Fruit fly (Drosophila melanogaster) whole organism, embryonic: ENCODE results near the gene CG15922.
A peak's percentile ranks its signal among the peaks of the same experiment; 100 is the strongest.

Source experiments
- Adf1 ChIP-seq: fragments of 200-800 bp; sonication (Bioruptor generic); IDR thresholded peaks from 2 replicates; pipeline ENCODE4 v1.3.6; 2022; ENCODE audit warnings: missing biosample characterization, missing genetic modification characterization
- CG10321 ChIP-seq: fragments of 200-800 bp; sonication (Bioruptor generic); IDR thresholded peaks from 2 replicates; pipeline ENCODE4 v1.3.6; 2022; ENCODE audit warnings: missing biosample characterization, missing genetic modification characterization
- CG10366 ChIP-seq: fragments of 200-800 bp; sonication (Bioruptor generic); IDR thresholded peaks from 2 replicates; pipeline ENCODE4 v1.3.6; 2022; ENCODE audit warnings: missing biosample characterization, missing genetic modification characterization
- CG10565 ChIP-seq: fragments of 200-800 bp; sonication (Bioruptor generic); optimal IDR thresholded peaks from 3 replicates; lab custom pipeline; 2016; ENCODE audit warnings: missing biosample characterization, mild to moderate bottlenecking, missing genetic modification characterization
- CG11504 ChIP-seq: fragments of 200-800 bp; sonication (Bioruptor generic); optimal IDR thresholded peaks from 3 replicates; lab custom pipeline; 2019; ENCODE audit warnings: missing biosample characterization, mild to moderate bottlenecking, missing genetic modification characterization, moderate library complexity
- CG11695 ChIP-seq: fragments of 200-800 bp; sonication (Bioruptor generic); IDR thresholded peaks from 3 replicates; pipeline ENCODE4 v1.3.6; 2022; ENCODE audit warnings: missing biosample characterization, missing genetic modification characterization
- CG12659 ChIP-seq: fragments of 200-800 bp; sonication (Bioruptor generic); optimal IDR thresholded peaks from 3 replicates; lab custom pipeline; 2017; ENCODE audit warnings: mild to moderate bottlenecking, missing biosample characterization, missing genetic modification reagents, missing genetic modification characterization
- CG12769 ChIP-seq: fragments of 200-800 bp; sonication (Bioruptor generic); optimal IDR thresholded peaks from 2 replicates; lab custom pipeline; 2019; ENCODE audit warnings: missing biosample characterization, mild to moderate bottlenecking, missing genetic modification characterization, moderate library complexity
- CG12942 ChIP-seq: fragments of 200-800 bp; sonication (Bioruptor generic); optimal IDR thresholded peaks from 3 replicates; lab custom pipeline; 2016; ENCODE audit warnings: missing biosample characterization, missing genetic modification characterization
- CG13424 ChIP-seq: fragments of 200-800 bp; sonication (Bioruptor generic); optimal IDR thresholded peaks from 2 replicates; lab custom pipeline; 2019; ENCODE audit warnings: missing biosample characterization, mild to moderate bottlenecking, missing genetic modification characterization, moderate library complexity
- CG14050 ChIP-seq: fragments of 200-800 bp; sonication (Bioruptor generic); IDR thresholded peaks from 3 replicates; pipeline ENCODE4 v1.3.6; 2022; ENCODE audit warnings: missing biosample characterization, missing genetic modification characterization
- CG15479 ChIP-seq: fragments of 200-800 bp; sonication (Bioruptor generic); optimal IDR thresholded peaks from 3 replicates; lab custom pipeline; 2019; ENCODE audit warnings: missing biosample characterization, mild to moderate bottlenecking, missing genetic modification characterization, moderate library complexity
- CG17912 ChIP-seq: fragments of 200-800 bp; sonication (Bioruptor generic); optimal IDR thresholded peaks from 2 replicates; lab custom pipeline; 2018; ENCODE audit warnings: missing biosample characterization, mild to moderate bottlenecking, missing genetic modification characterization
- CG18262 ChIP-seq: fragments of 200-800 bp; optimal IDR thresholded peaks from 3 replicates; lab custom pipeline; 2019; ENCODE audit warnings: missing biosample characterization, mild to moderate bottlenecking, missing genetic modification characterization, moderate library complexity
- CG18599 ChIP-seq: fragments of 200-800 bp; sonication (Bioruptor generic); optimal IDR thresholded peaks from 3 replicates; lab custom pipeline; 2017; ENCODE audit warnings: missing biosample characterization, missing genetic modification characterization, mild to moderate bottlenecking, moderate library complexity, missing genetic modification reagents
- CG2129 ChIP-seq: fragments of 200-800 bp; sonication (Bioruptor generic); IDR thresholded peaks from 2 replicates; pipeline ENCODE4 v1.3.6; 2022; ENCODE audit warnings: missing biosample characterization, missing genetic modification characterization; ENCODE audit not compliant: partially characterized antibody
- CG4360 ChIP-seq: fragments of 200-800 bp; sonication (Bioruptor generic); IDR thresholded peaks from 2 replicates; pipeline ENCODE4 v1.3.6; 2022; ENCODE audit warnings: missing biosample characterization, missing genetic modification characterization
- CG43689 ChIP-seq: fragments of 200-800 bp; sonication (Bioruptor generic); IDR thresholded peaks from 2 replicates; pipeline ENCODE4 v1.3.6; 2022; ENCODE audit warnings: missing biosample characterization, missing genetic modification characterization
- CG4854 ChIP-seq: fragments of 200-800 bp; sonication (Bioruptor generic); optimal IDR thresholded peaks from 2 replicates; lab custom pipeline; 2016; ENCODE audit warnings: missing biosample characterization, missing genetic modification characterization, inconsistent platforms
- CG5245 ChIP-seq: fragments of 200-800 bp; sonication (Bioruptor generic); optimal IDR thresholded peaks from 3 replicates; lab custom pipeline; 2016; ENCODE audit warnings: missing biosample characterization, missing genetic modification characterization
- CG7372 ChIP-seq: fragments of 200-800 bp; sonication (Bioruptor generic); IDR thresholded peaks from 2 replicates; pipeline ENCODE4 v1.3.6; 2022; ENCODE audit warnings: missing biosample characterization, missing genetic modification characterization
- CG7928 ChIP-seq: fragments of 200-800 bp; sonication (Bioruptor generic); optimal IDR thresholded peaks from 2 replicates; lab custom pipeline; 2017; ENCODE audit warnings: missing biosample characterization, mild to moderate bottlenecking, missing genetic modification characterization
- CG9876 ChIP-seq: fragments of 200-800 bp; sonication (Bioruptor generic); optimal IDR thresholded peaks from 2 replicates; lab custom pipeline; 2016; ENCODE audit warnings: missing biosample characterization, missing genetic modification characterization
- Dip3 ChIP-seq: fragments of 200-800 bp; sonication (Bioruptor generic); optimal IDR thresholded peaks from 3 replicates; lab custom pipeline; 2016; ENCODE audit warnings: missing biosample characterization, missing genetic modification characterization
- Eip74EF ChIP-seq, 2 experiments: fragments of 200-800 bp in 1 of 2; fragments of >200 bp in 1 of 2; sonication (Bioruptor generic) in 1 of 2; optimal IDR thresholded peaks; 2 replicates each; lab custom pipeline; 2017 to 2019; ENCODE audit warnings: missing biosample characterization in 2 of 2, missing genetic modification characterization in 2 of 2, mild to moderate bottlenecking in 1 of 2, moderate library complexity in 1 of 2
- HLH3B ChIP-seq: fragments of 200-800 bp; sonication (Bioruptor generic); IDR thresholded peaks from 2 replicates; pipeline ENCODE4 v1.3.6; 2022; ENCODE audit warnings: missing biosample characterization, missing genetic modification characterization
- HLH54F ChIP-seq: fragments of 200-800 bp; sonication (Bioruptor generic); optimal IDR thresholded peaks from 3 replicates; lab custom pipeline; 2016; ENCODE audit warnings: missing biosample characterization, missing genetic modification characterization
- Hr78 ChIP-seq, 2 experiments: fragments of 200-800 bp in 1 of 2; fragments of >200 bp in 1 of 2; sonication (Bioruptor generic) in 1 of 2; optimal IDR thresholded peaks; 2 replicates each; lab custom pipeline; 2017 to 2019; ENCODE audit warnings: missing biosample characterization in 2 of 2, missing genetic modification characterization in 2 of 2, mild to moderate bottlenecking in 1 of 2, moderate library complexity in 1 of 2
- MBD-R2 ChIP-seq: fragments of 200-800 bp; sonication (Bioruptor generic); IDR thresholded peaks from 2 replicates; pipeline ENCODE4 v1.3.6; 2022; ENCODE audit warnings: missing biosample characterization, missing genetic modification characterization
- MESR4 ChIP-seq: fragments of 200-800 bp; sonication (Bioruptor generic); optimal IDR thresholded peaks from 2 replicates; lab custom pipeline; 2018; ENCODE audit warnings: missing biosample characterization, mild to moderate bottlenecking, missing genetic modification characterization, moderate library complexity
- Myb ChIP-seq: fragments of 200-800 bp; sonication (Bioruptor generic); optimal IDR thresholded peaks from 2 replicates; lab custom pipeline; 2016; ENCODE audit warnings: missing biosample characterization, missing genetic modification characterization
- Neu2 ChIP-seq: fragments of 200-800 bp; sonication (Bioruptor generic); optimal IDR thresholded peaks from 3 replicates; lab custom pipeline; 2016; ENCODE audit warnings: missing biosample characterization, missing genetic modification characterization, borderline replicate concordance
- Sry-δ ChIP-seq: fragments of 200-800 bp; sonication (Bioruptor generic); optimal IDR thresholded peaks from 2 replicates; lab custom pipeline; 2016; ENCODE audit warnings: missing biosample characterization, missing genetic modification characterization
- Vsx1 ChIP-seq: fragments of 200-800 bp; sonication (Bioruptor generic); optimal IDR thresholded peaks from 2 replicates; lab custom pipeline; 2017; ENCODE audit warnings: missing biosample characterization, mild to moderate bottlenecking, missing genetic modification characterization, missing genetic modification reagents
- ara ChIP-seq: fragments of 200-800 bp; sonication (Bioruptor generic); IDR thresholded peaks from 2 replicates; pipeline ENCODE4 v1.3.6; 2022; ENCODE audit warnings: missing biosample characterization, missing genetic modification characterization
- bsh ChIP-seq, 2 experiments: fragments of 200-800 bp; sonication (Bioruptor generic); optimal IDR thresholded peaks; 2 replicates each; lab custom pipeline; 2017 to 2018; ENCODE audit warnings: mild to moderate bottlenecking in 2 of 2, missing biosample characterization in 2 of 2, missing genetic modification characterization in 2 of 2, moderate library complexity in 1 of 2
- caup ChIP-seq: fragments of 200-800 bp; sonication (Bioruptor generic); optimal IDR thresholded peaks from 3 replicates; lab custom pipeline; 2017; ENCODE audit warnings: missing biosample characterization, mild to moderate bottlenecking, missing genetic modification characterization, moderate library complexity; ENCODE audit not compliant: severe bottlenecking
- croc ChIP-seq: fragments of 200-800 bp; sonication (Bioruptor generic); conservative IDR thresholded peaks from 3 replicates; pipeline ENCODE4 v1.3.6; 2022; ENCODE audit warnings: missing biosample characterization, missing genetic modification characterization
- disco-r ChIP-seq: fragments of 200-800 bp; sonication (Bioruptor generic); optimal IDR thresholded peaks from 2 replicates; lab custom pipeline; 2016; ENCODE audit warnings: missing biosample characterization, missing genetic modification characterization
- en ChIP-seq: fragments of 200-800 bp; sonication (Bioruptor generic); optimal IDR thresholded peaks from 2 replicates; lab custom pipeline; 2016; ENCODE audit warnings: missing biosample characterization, missing genetic modification characterization
- gcm2 ChIP-seq: fragments of 200-800 bp; sonication (Bioruptor generic); optimal IDR thresholded peaks from 2 replicates; lab custom pipeline; 2016; ENCODE audit warnings: missing biosample characterization, missing genetic modification characterization
- gem ChIP-seq: fragments of 200-800 bp; sonication (Bioruptor generic); optimal IDR thresholded peaks from 2 replicates; lab custom pipeline; 2019; ENCODE audit warnings: missing biosample characterization, mild to moderate bottlenecking, missing genetic modification characterization, moderate library complexity
- inv ChIP-seq: fragments of 200-800 bp; sonication (Bioruptor generic); IDR thresholded peaks from 2 replicates; pipeline ENCODE4 v1.3.6; 2022; ENCODE audit warnings: missing biosample characterization, missing genetic modification characterization; ENCODE audit not compliant: partially characterized antibody
- nmo ChIP-seq: fragments of 200-800 bp; sonication (Bioruptor generic); optimal IDR thresholded peaks from 2 replicates; lab custom pipeline; 2018; ENCODE audit warnings: missing biosample characterization, mild to moderate bottlenecking, missing genetic modification characterization, moderate library complexity
- p53 ChIP-seq: fragments of 200-800 bp; sonication (Bioruptor generic); optimal IDR thresholded peaks from 2 replicates; lab custom pipeline; 2016; ENCODE audit warnings: missing biosample characterization, missing genetic modification characterization
- slou ChIP-seq: fragments of 200-800 bp; sonication (Bioruptor generic); optimal IDR thresholded peaks from 3 replicates; lab custom pipeline; 2016; ENCODE audit warnings: missing biosample characterization, missing genetic modification characterization
- trh ChIP-seq: fragments of 200-800 bp; sonication (Bioruptor generic); optimal IDR thresholded peaks from 2 replicates; lab custom pipeline; 2016; ENCODE audit warnings: missing biosample characterization, missing genetic modification characterization
- unpg ChIP-seq: fragments of 200-800 bp; sonication (Bioruptor generic); optimal IDR thresholded peaks from 3 replicates; lab custom pipeline; 2018; ENCODE audit warnings: missing biosample characterization, mild to moderate bottlenecking, missing genetic modification characterization, moderate library complexity
- vnd ChIP-seq: fragments of 200-800 bp; sonication (Bioruptor generic); IDR thresholded peaks from 3 replicates; pipeline ENCODE4 v1.3.6; 2022; ENCODE audit warnings: missing biosample characterization, missing genetic modification characterization; ENCODE audit not compliant: partially characterized antibody
- wor ChIP-seq: fragments of 200-800 bp; sonication (Bioruptor generic); IDR thresholded peaks from 2 replicates; pipeline ENCODE4 v1.3.6; 2022; ENCODE audit warnings: missing biosample characterization, missing genetic modification characterization

The CG15922 gene

DNA sequence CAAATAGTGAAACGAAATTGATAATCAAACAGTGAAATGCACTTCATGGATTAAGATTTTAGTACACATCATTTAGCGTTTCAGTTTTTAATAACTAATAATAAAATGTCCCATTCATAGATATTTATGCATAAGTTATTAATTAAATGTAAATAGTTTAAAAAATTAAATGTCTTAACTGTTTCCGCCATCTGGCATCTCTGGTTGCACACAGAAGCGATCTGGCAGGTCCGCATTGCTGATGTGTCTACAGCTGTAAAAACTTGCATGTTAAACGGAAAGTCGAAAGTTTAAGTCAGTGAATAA is 28.4 kb upstream of the CG15922 start, which contains the start of gene Srp72 (continued):
- TF ChIP-seq slou (GFP tag; lab: Kevin White, UChicago) (no peak), CG4854 (GFP tag; lab: Kevin White, UChicago) (no peak), CG10565 (GFP tag; lab: Kevin White, UChicago) (peak; percentile 28), CG11504 (tag; lab: Kevin White, UChicago) (peak; percentile 55), Eip74EF (GFP tag; optimal IDR thresholded peaks at IDR 0.05; lab: Kevin White, UChicago) (no peak), CG2129 (GFP tag; lab: Robert Waterston, UW) (no peak), CG10366 (GFP tag; lab: Robert Waterston, UW) (peak; percentile 23; the same call in 1 of the 2 replicates), CG18599 (peak; percentile 48), Adf1 (GFP tag; lab: Robert Waterston, UW) (no peak), bsh (GFP tag; optimal IDR thresholded peaks at IDR 0.05; lab: Kevin White, UChicago) (peak in 1 of 2 experiments; percentile 47), ara (GFP tag; lab: Robert Waterston, UW) (0 out of 2 replicates have a peak, but pooled peaks have one; percentile 7), HLH3B (GFP tag; lab: Robert Waterston, UW) (peak; percentile 51; the same call in 1 of the 2 replicates), HLH54F (GFP tag; lab: Kevin White, UChicago) (peak; percentile 2), CG7372 (GFP tag; lab: Robert Waterston, UW) (no peak), croc (GFP tag; lab: Robert Waterston, UW) (no peak), CG10321 (GFP tag; lab: Robert Waterston, UW) (no peak), trh (GFP tag; lab: Kevin White, UChicago) (no peak), unpg (peak; percentile 45), CG15479 (GFP tag; lab: Kevin White, UChicago) (no peak), MESR4 (GFP tag; lab: Kevin White, UChicago) (no peak), Myb (GFP tag; lab: Kevin White, UChicago) (no peak), Hr78 (GFP tag; optimal IDR thresholded peaks at IDR 0.05; lab: Kevin White, UChicago) (no peak), CG11695 (GFP tag; lab: Robert Waterston, UW) (peak; percentile 68; the same call in 2 of the 3 replicates), wor (GFP tag; lab: Robert Waterston, UW) (no peak), caup (GFP tag; lab: Kevin White, UChicago) (no peak), Dip3 (GFP tag; lab: Kevin White, UChicago) (peak; percentile 25), CG14050 (GFP tag; lab: Robert Waterston, UW) (no peak; the same call in 2 of the 3 replicates), CG4360 (GFP tag; lab: Robert Waterston, UW) (no peak), CG17912 (GFP tag; lab: Kevin White, UChicago) (no peak), nmo (GFP tag; lab: Kevin White, UChicago) (peak; percentile 63), Sry-δ (no peak), inv (GFP tag; lab: Robert Waterston, UW) (no peak), CG13424 (tag; lab: Kevin White, UChicago) (peak; percentile 55), p53 (GFP tag; lab: Kevin White, UChicago) (no peak), MBD-R2 (peak; percentile 19; the same call in 1 of the 2 replicates), Neu2 (GFP tag; lab: Kevin White, UChicago) (no peak), gcm2 (no peak), CG18262 (peak; percentile 34), CG43689 (GFP tag; lab: Robert Waterston, UW) (no peak), CG12659 (GFP tag; lab: Kevin White, UChicago) (peak; percentile 54), CG7928 (GFP tag; lab: Kevin White, UChicago) (peak; percentile 43), disco-r (no peak), CG5245 (peak; percentile 34), en (GFP tag; lab: Kevin White, UChicago) (no peak), gem (peak; percentile 73), vnd (GFP tag; lab: Robert Waterston, UW) (no peak), CG12942 (GFP tag; lab: Kevin White, UChicago) (peak; percentile 35), CG9876 (GFP tag; lab: Kevin White, UChicago) (no peak), Vsx1 (GFP tag; lab: Kevin White, UChicago) (no peak), CG12769 (tag; lab: Kevin White, UChicago) (no peak)
